Fruit fly (Drosophila melanogaster) S2 (cell line): ENCODE data around the gene MAPk-Ak2.

Experiments
- CG8478 ChIP-seq: fragments of >200 bp; optimal IDR thresholded peaks from 2 replicates; lab custom pipeline; 2018
- CTCF ChIP-seq, 2 experiments: fragments of >200 bp; optimal IDR thresholded peaks; 2 replicates each; lab custom pipeline; 2018

- no peak for TF ChIP-seq CG8478 (lab: Kevin White, UChicago)
- TF ChIP-seq CTCF (optimal IDR thresholded peaks at IDR 0.05; lab: Kevin White, UChicago), result no peak
These were observed 31.6 kb downstream of the MAPk-Ak2 start, which contains the start of gene CG15773 for dm6 chrX:5732440-5732839.
